ENCODE assay signal across 5 worm cellular contexts in genomic region chrX:9431002-9431482, ce11.
TF ChIP-seq lines count a peak whose summit lies in the region.

TSS of gene B0272.3 (plus strand) at chrX:9431432.

TF ChIP-seq in whole organism, L1 larva, 84 proteins besides CTCF, POLR2A, EP300 and RAD21 (continues in another document):
- no peak for TF ChIP-seq ets-5 (GFP tag; IDR thresholded peaks at IDR 0.05; lab: Robert Waterston, UW)
- TF ChIP-seq egl-27 (tag; optimal IDR thresholded peaks at IDR 0.05; lab: Kevin White, UChicago) = no peak
- no peak for TF ChIP-seq unc-130 (tag; optimal IDR thresholded peaks at IDR 0.05; lab: Kevin White, UChicago)
- TF ChIP-seq hlh-17 (GFP tag; optimal IDR thresholded peaks at IDR 0.05; lab: Kevin White, UChicago; ENCODE audit: borderline replicate concordance) = no peak
- no peak; the same call in 1 of the 2 replicates for TF ChIP-seq nhr-19 (GFP tag; conservative IDR thresholded peaks at IDR 0.05; lab: Robert Waterston, UW)
- TF ChIP-seq elt-3 (tag; optimal IDR thresholded peaks at IDR 0.05; lab: Kevin White, UChicago) = peak in 5 of 6 experiments; percentile 4 to 54 (median 16)
- no peak for TF ChIP-seq alr-1 (tag; optimal IDR thresholded peaks at IDR 0.05; lab: Kevin White, UChicago; ENCODE audit: borderline replicate concordance)
- TF ChIP-seq mab-9 (GFP tag; IDR thresholded peaks at IDR 0.05; lab: Robert Waterston, UW) = no peak
- TF ChIP-seq ztf-4 (tag; optimal IDR thresholded peaks at IDR 0.05; lab: Kevin White, UChicago) = peak; percentile 44
- TF ChIP-seq unc-86 (tag; optimal IDR thresholded peaks at IDR 0.05; lab: Kevin White, UChicago) = no peak
- TF ChIP-seq tlp-1 (tag; optimal IDR thresholded peaks at IDR 0.05; lab: Kevin White, UChicago) = no peak
- TF ChIP-seq fkh-10 (GFP tag; optimal IDR thresholded peaks at IDR 0.05; lab: Kevin White, UChicago) = no peak
- TF ChIP-seq pqm-1 (tag; optimal IDR thresholded peaks at IDR 0.05; lab: Kevin White, UChicago) = no peak
- no peak for TF ChIP-seq sup-37 (GFP tag; optimal IDR thresholded peaks at IDR 0.05; lab: Kevin White, UChicago)
- TF ChIP-seq snpc-4 (tag; optimal IDR thresholded peaks at IDR 0.05; lab: Kevin White, UChicago) = no peak
- no peak for TF ChIP-seq pax-3 (tag; optimal IDR thresholded peaks at IDR 0.05; lab: Kevin White, UChicago)
- TF ChIP-seq pag-3 (tag; optimal IDR thresholded peaks at IDR 0.05; lab: Kevin White, UChicago; ENCODE audit: borderline replicate concordance, insufficient read depth) = no peak

TF ChIP-seq in whole organism, L3 larva, 47 proteins besides CTCF, POLR2A, EP300 and RAD21:
- TF ChIP-seq nhr-43 (tag; optimal IDR thresholded peaks at IDR 0.05; lab: Kevin White, UChicago; ENCODE audit: poor library complexity, severe bottlenecking) (peak; percentile 1), pqm-1 (tag; optimal IDR thresholded peaks at IDR 0.05; lab: Kevin White, UChicago) (peak; percentile 84), jun-1 (tag; optimal IDR thresholded peaks at IDR 0.05; lab: Kevin White, UChicago) (peak; percentile 61), ceh-28 (tag; optimal IDR thresholded peaks at IDR 0.05; lab: Kevin White, UChicago) (peak; percentile 55), nfya-1 (tag; optimal IDR thresholded peaks at IDR 0.05; lab: Kevin White, UChicago; ENCODE audit: insufficient read depth) (peak; percentile 26), nhr-25 (tag; optimal IDR thresholded peaks at IDR 0.05; lab: Kevin White, UChicago) (no peak), elt-3 (tag; optimal IDR thresholded peaks at IDR 0.05; lab: Kevin White, UChicago) (peak in 1 of 3 experiments; percentile 33), elt-2 (tag; optimal IDR thresholded peaks at IDR 0.05; lab: Kevin White, UChicago) (peak; percentile 86), fos-1 (tag; optimal IDR thresholded peaks at IDR 0.05; lab: Kevin White, UChicago) (no peak), lin-15B (tag; optimal IDR thresholded peaks at IDR 0.05; lab: Kevin White, UChicago) (peak; percentile 31), lsy-12 (tag; optimal IDR thresholded peaks at IDR 0.05; lab: Kevin White, UChicago) (no peak), pha-4 (tag; optimal IDR thresholded peaks at IDR 0.05; lab: Kevin White, UChicago) (peak; percentile 71), nhr-23 (tag; optimal IDR thresholded peaks at IDR 0.05; lab: Kevin White, UChicago) (peak; percentile 74)

TF ChIP-seq in whole organism, early embryonic, 17 proteins besides CTCF, POLR2A, EP300 and RAD21:
- no peak for TF ChIP-seq tbx-11 (GFP tag; IDR thresholded peaks at IDR 0.05; lab: Robert Waterston, UW)
- TF ChIP-seq hmbx-1 (tag; optimal IDR thresholded peaks at IDR 0.05; lab: Kevin White, UChicago) = no peak
- no peak for TF ChIP-seq ets-7 (tag; optimal IDR thresholded peaks at IDR 0.05; lab: Kevin White, UChicago)
- peak; percentile 7 for TF ChIP-seq F13C5.2 (tag; optimal IDR thresholded peaks at IDR 0.05; lab: Kevin White, UChicago)
- TF ChIP-seq hmg-4 (GFP tag; optimal IDR thresholded peaks at IDR 0.05; lab: Kevin White, UChicago) = peak; percentile 28
- no peak for TF ChIP-seq aly-1 (tag; optimal IDR thresholded peaks at IDR 0.05; lab: Kevin White, UChicago)
- no peak for TF ChIP-seq ama-1 (optimal IDR thresholded peaks at IDR 0.05; lab: Kevin White, UChicago)
- no peak for TF ChIP-seq hnd-1 (tag; optimal IDR thresholded peaks at IDR 0.05; lab: Kevin White, UChicago)
- TF ChIP-seq sea-1 (GFP tag; conservative IDR thresholded peaks at IDR 0.05; lab: Robert Waterston, UW) = no peak
TF ChIP-seq in whole organism, early embryonic: peak in this region for 2.

TF ChIP-seq in whole organism, midembryonic, 9 proteins besides CTCF, POLR2A, EP300 and RAD21:
- TF ChIP-seq klf-2 (GFP tag; conservative IDR thresholded peaks at IDR 0.05; lab: Robert Waterston, UW) (no peak), med-1 (GFP tag; optimal IDR thresholded peaks at IDR 0.05; lab: Kevin White, UChicago; ENCODE audit: insufficient read depth) (no peak), ref-1 (GFP tag; conservative IDR thresholded peaks at IDR 0.05; lab: Robert Waterston, UW) (no peak), flt-1 (GFP tag; IDR thresholded peaks at IDR 0.05; lab: Robert Waterston, UW) (no peak), ztf-29 (GFP tag; IDR thresholded peaks at IDR 0.05; lab: Robert Waterston, UW) (no peak), tab-1 (GFP tag; IDR thresholded peaks at IDR 0.05; lab: Robert Waterston, UW) (no peak), cog-1 (tag; optimal IDR thresholded peaks at IDR 0.05; lab: Kevin White, UChicago) (peak; percentile 17)

TF ChIP-seq in whole organism, young adult, 124 proteins besides CTCF, POLR2A, EP300 and RAD21:
- no peak for TF ChIP-seq B0261.1 (tag; optimal IDR thresholded peaks at IDR 0.05; lab: Kevin White, UChicago)
- TF ChIP-seq lsl-1 (GFP tag; optimal IDR thresholded peaks at IDR 0.05; lab: Kevin White, UChicago) = no peak
- no peak for TF ChIP-seq unc-130 (GFP tag; optimal IDR thresholded peaks at IDR 0.05; lab: Kevin White, UChicago)
- no peak for TF ChIP-seq snpc-4 (GFP tag; optimal IDR thresholded peaks at IDR 0.05; lab: Kevin White, UChicago)
- TF ChIP-seq snpc-4 (tag; optimal IDR thresholded peaks at IDR 0.05; lab: Kevin White, UChicago) = peak in 3 of 4 experiments; percentile 31 to 50 (median 41)
- TF ChIP-seq T26A5.8 (tag; optimal IDR thresholded peaks at IDR 0.05; lab: Kevin White, UChicago) = no peak
- peak; percentile 37 for TF ChIP-seq madf-10 (tag; optimal IDR thresholded peaks at IDR 0.05; lab: Kevin White, UChicago)
- no peak for TF ChIP-seq madf-6 (GFP tag; IDR thresholded peaks at IDR 0.05; lab: Robert Waterston, UW)
- TF ChIP-seq lin-26 (GFP tag; IDR thresholded peaks at IDR 0.05; lab: Robert Waterston, UW) = no peak
- TF ChIP-seq dox-1 (GFP tag; IDR thresholded peaks at IDR 0.05; lab: Robert Waterston, UW) = no peak
- no peak for TF ChIP-seq zim-3 (tag; optimal IDR thresholded peaks at IDR 0.05; lab: Kevin White, UChicago)
- no peak for TF ChIP-seq nhr-179 (tag; optimal IDR thresholded peaks at IDR 0.05; lab: Kevin White, UChicago)
- peak; percentile 32 for TF ChIP-seq atf-7 (tag; optimal IDR thresholded peaks at IDR 0.05; lab: Kevin White, UChicago)
- no peak for TF ChIP-seq ccch-3 (GFP tag; optimal IDR thresholded peaks at IDR 0.05; lab: Kevin White, UChicago)
- TF ChIP-seq mxl-1 (tag; optimal IDR thresholded peaks at IDR 0.05; lab: Kevin White, UChicago) = no peak
- TF ChIP-seq B0336.3 (GFP tag; IDR thresholded peaks at IDR 0.05; lab: Robert Waterston, UW) = peak; percentile 49; the same call in 1 of the 2 replicates
- TF ChIP-seq aptf-3 (GFP tag; IDR thresholded peaks at IDR 0.05; lab: Robert Waterston, UW) = no peak
- TF ChIP-seq F55B11.4 (tag; optimal IDR thresholded peaks at IDR 0.05; lab: Kevin White, UChicago; ENCODE audit: borderline replicate concordance, insufficient read depth) = no peak
- peak; percentile 3 for TF ChIP-seq die-1 (tag; optimal IDR thresholded peaks at IDR 0.05; lab: Kevin White, UChicago)
- no peak for TF ChIP-seq rec-8 (tag; optimal IDR thresholded peaks at IDR 0.05; lab: Kevin White, UChicago)
- peak; percentile 46 for TF ChIP-seq chd-7 (tag; optimal IDR thresholded peaks at IDR 0.05; lab: Kevin White, UChicago)
- TF ChIP-seq C06A6.2 (GFP tag; conservative IDR thresholded peaks at IDR 0.05; lab: Robert Waterston, UW) = no peak
- TF ChIP-seq F22D6.2 (tag; optimal IDR thresholded peaks at IDR 0.05; lab: Kevin White, UChicago) = no peak
- TF ChIP-seq let-607 (tag; optimal IDR thresholded peaks at IDR 0.05; lab: Kevin White, UChicago) = peak in 1 of 2 experiments; percentile 69
- no peak for TF ChIP-seq madf-8 (GFP tag; conservative IDR thresholded peaks at IDR 0.05; lab: Robert Waterston, UW)
- TF ChIP-seq rpc-1 (optimal IDR thresholded peaks at IDR 0.05; lab: Kevin White, UChicago) = no peak
- TF ChIP-seq rpc-1 (tag; optimal IDR thresholded peaks at IDR 0.05; lab: Kevin White, UChicago) = no peak
- peak; percentile 79 for TF ChIP-seq nhr-80 (tag; optimal IDR thresholded peaks at IDR 0.05; lab: Kevin White, UChicago)
- no peak for TF ChIP-seq Y95B8A.8 (GFP tag; IDR thresholded peaks at IDR 0.05; lab: Robert Waterston, UW)
- TF ChIP-seq hmg-20 (GFP tag; IDR thresholded peaks at IDR 0.05; lab: Robert Waterston, UW) = no peak
- TF ChIP-seq ztf-22 (GFP tag; optimal IDR thresholded peaks at IDR 0.05; lab: Kevin White, UChicago) = no peak
- TF ChIP-seq cebp-1 (GFP tag; IDR thresholded peaks at IDR 0.05; lab: Robert Waterston, UW) = no peak
- TF ChIP-seq cebp-1 (tag; optimal IDR thresholded peaks at IDR 0.05; lab: Kevin White, UChicago) = peak; percentile 73
- no peak for TF ChIP-seq ceh-27 (GFP tag; optimal IDR thresholded peaks at IDR 0.05; lab: Kevin White, UChicago)
- TF ChIP-seq attf-5 (GFP tag; optimal IDR thresholded peaks at IDR 0.05; lab: Kevin White, UChicago) = peak; percentile 6
- peak; percentile 48 for TF ChIP-seq lin-40 (tag; optimal IDR thresholded peaks at IDR 0.05; lab: Kevin White, UChicago)
- no peak for TF ChIP-seq lir-1 (GFP tag; conservative IDR thresholded peaks at IDR 0.05; lab: Robert Waterston, UW)
- TF ChIP-seq lag-1 (GFP tag; IDR thresholded peaks at IDR 0.05; lab: Robert Waterston, UW) = no peak
- 0 out of 2 replicates have a peak, but pooled peaks have one; percentile 32 for TF ChIP-seq zfh-2 (GFP tag; conservative IDR thresholded peaks at IDR 0.05; lab: Robert Waterston, UW)
- TF ChIP-seq nhr-27 (tag; optimal IDR thresholded peaks at IDR 0.05; lab: Kevin White, UChicago) = no peak
- TF ChIP-seq Y56A3A.18 (GFP tag; IDR thresholded peaks at IDR 0.05; lab: Robert Waterston, UW) = no peak
- TF ChIP-seq mel-28 (tag; optimal IDR thresholded peaks at IDR 0.05; lab: Kevin White, UChicago; ENCODE audit: borderline replicate concordance) = no peak
- TF ChIP-seq Y53F4B.3 (GFP tag; IDR thresholded peaks at IDR 0.05; lab: Robert Waterston, UW) = no peak
- TF ChIP-seq egrh-3 (GFP tag; IDR thresholded peaks at IDR 0.05; lab: Robert Waterston, UW) = no peak

Comparison
In these comparisons a context has a peak if more than half of its experiments do, and no peak if none do; other contexts are left out.
1. Of the 8 proteins assayed by ChIP-seq in both whole organism, young adult and whole organism, L1 larva: peak only in whole organism, young adult: snpc-4; only in whole organism, L1 larva: nhr-90; in both: none; in neither: 4; mixed calls (peak in some experiments, not most) for 2.